Fruit fly (Drosophila melanogaster) whole organism, prepupa: ENCODE results near the gene dally.

Experiments used
- Blimp-1 ChIP-seq: fragments of 200-800 bp; sonication (Bioruptor generic); optimal IDR thresholded peaks from 3 replicates; lab custom pipeline; 2017; ENCODE audit warnings: missing biosample characterization, missing genetic modification characterization, mild to moderate bottlenecking, moderate library complexity, missing genetic modification reagents
- CG10631 ChIP-seq: fragments of 200-800 bp; sonication (Bioruptor generic); optimal IDR thresholded peaks from 2 replicates; lab custom pipeline; 2016; ENCODE audit warnings: missing biosample characterization, missing genetic modification characterization
- CG10669 ChIP-seq: fragments of 200-800 bp; sonication (Bioruptor generic); optimal IDR thresholded peaks from 3 replicates; lab custom pipeline; 2018; ENCODE audit warnings: missing biosample characterization, mild to moderate bottlenecking, missing genetic modification characterization, moderate library complexity
- CG11762 ChIP-seq: fragments of 200-800 bp; sonication (Bioruptor generic); optimal IDR thresholded peaks from 3 replicates; lab custom pipeline; 2016; ENCODE audit warnings: missing biosample characterization, missing genetic modification characterization; ENCODE audit not compliant: insufficient read depth
- CG15336 ChIP-seq: fragments of 200-800 bp; sonication (Bioruptor generic); IDR thresholded peaks from 2 replicates; pipeline ENCODE4 v1.3.6; 2022; ENCODE audit warnings: missing biosample characterization, missing genetic modification characterization
- CG1621 ChIP-seq: fragments of 200-800 bp; sonication (Bioruptor generic); optimal IDR thresholded peaks from 3 replicates; lab custom pipeline; 2018; ENCODE audit warnings: missing biosample characterization, mild to moderate bottlenecking, missing genetic modification characterization
- CG3032 ChIP-seq: fragments of 200-800 bp; optimal IDR thresholded peaks from 2 replicates; lab custom pipeline; 2019; ENCODE audit warnings: missing biosample characterization, mild to moderate bottlenecking, missing genetic modification characterization, moderate library complexity
- CG31627 ChIP-seq: fragments of 200-800 bp; sonication (Bioruptor generic); optimal IDR thresholded peaks from 3 replicates; lab custom pipeline; 2016; ENCODE audit warnings: missing biosample characterization, missing genetic modification characterization
- CG32006 ChIP-seq: fragments of 200-800 bp; sonication (Bioruptor generic); optimal IDR thresholded peaks from 3 replicates; lab custom pipeline; 2017; ENCODE audit warnings: missing biosample characterization, mild to moderate bottlenecking, missing genetic modification characterization
- CG34406 ChIP-seq: fragments of 200-800 bp; sonication (Bioruptor generic); optimal IDR thresholded peaks from 3 replicates; lab custom pipeline; 2016; ENCODE audit warnings: missing biosample characterization, missing genetic modification characterization
- CG3919 ChIP-seq: fragments of 200-800 bp; sonication (Bioruptor generic); optimal IDR thresholded peaks from 3 replicates; lab custom pipeline; 2016; ENCODE audit warnings: missing biosample characterization, missing genetic modification characterization
- CG6163 ChIP-seq: fragments of 200-800 bp; sonication (Bioruptor generic); IDR thresholded peaks from 3 replicates; pipeline ENCODE4 v1.3.6; 2022; ENCODE audit warnings: missing biosample characterization, missing genetic modification characterization
- CG6808 ChIP-seq: fragments of 200-800 bp; sonication (Bioruptor generic); optimal IDR thresholded peaks from 3 replicates; lab custom pipeline; 2017; ENCODE audit warnings: missing biosample characterization, missing genetic modification characterization, mild to moderate bottlenecking, moderate library complexity, missing genetic modification reagents
- CG7368 ChIP-seq: fragments of 200-800 bp; sonication (Bioruptor generic); optimal IDR thresholded peaks from 3 replicates; lab custom pipeline; 2016; ENCODE audit warnings: missing biosample characterization, missing genetic modification characterization
- CG8119 ChIP-seq: fragments of 200-800 bp; sonication (Bioruptor generic); IDR thresholded peaks from 3 replicates; pipeline ENCODE4 v1.3.6; 2022; ENCODE audit warnings: missing biosample characterization, missing genetic modification characterization
- CG8319 ChIP-seq: fragments of 200-800 bp; sonication (Bioruptor generic); optimal IDR thresholded peaks from 3 replicates; lab custom pipeline; 2016; ENCODE audit warnings: missing biosample characterization, missing genetic modification characterization
- Eip78C ChIP-seq: fragments of 200-800 bp; sonication (Bioruptor generic); peaks from one replicate; lab custom pipeline; 2016; ENCODE audit warnings: missing biosample characterization, missing genetic modification characterization
- Eip93F ChIP-seq: fragments of 200-800 bp; sonication (Bioruptor generic); optimal IDR thresholded peaks from 2 replicates; lab custom pipeline; 2016; ENCODE audit warnings: missing biosample characterization, mild to moderate bottlenecking, missing genetic modification characterization
- Ets21C ChIP-seq: fragments of 200-800 bp; sonication (Bioruptor generic); optimal IDR thresholded peaks from 3 replicates; lab custom pipeline; 2016; ENCODE audit warnings: missing biosample characterization, missing genetic modification characterization
- Ets96B ChIP-seq: fragments of 200-800 bp; optimal IDR thresholded peaks from 2 replicates; lab custom pipeline; 2019; ENCODE audit warnings: missing biosample characterization, mild to moderate bottlenecking, missing genetic modification characterization, moderate library complexity
- Hr38 ChIP-seq: sonication (Bioruptor generic); optimal IDR thresholded peaks from 2 replicates; lab custom pipeline; 2016; ENCODE audit warnings: missing biosample characterization, missing genetic modification characterization
- Hr39 ChIP-seq: fragments of 200-800 bp; sonication (Bioruptor generic); optimal IDR thresholded peaks from 2 replicates; lab custom pipeline; 2016; ENCODE audit warnings: missing biosample characterization, missing genetic modification characterization
- Lpt ChIP-seq: fragments of 200-800 bp; sonication (Bioruptor generic); optimal IDR thresholded peaks from 3 replicates; lab custom pipeline; 2016; ENCODE audit warnings: missing biosample characterization, missing genetic modification characterization
- Met ChIP-seq: fragments of 200-800 bp; sonication (Bioruptor generic); optimal IDR thresholded peaks from 3 replicates; lab custom pipeline; 2016; ENCODE audit warnings: missing biosample characterization, missing genetic modification characterization
- Smox ChIP-seq: fragments of 200-800 bp; sonication (Bioruptor generic); optimal IDR thresholded peaks from 3 replicates; lab custom pipeline; 2016; ENCODE audit warnings: missing biosample characterization, missing genetic modification characterization
- Sox102F ChIP-seq: fragments of 200-800 bp; sonication (Bioruptor generic); optimal IDR thresholded peaks from 2 replicates; lab custom pipeline; 2016; ENCODE audit warnings: missing biosample characterization, mild to moderate bottlenecking, missing genetic modification characterization
- Sox15 ChIP-seq: fragments of 200-800 bp; sonication (Bioruptor generic); optimal IDR thresholded peaks from 3 replicates; lab custom pipeline; 2016; ENCODE audit warnings: missing biosample characterization, missing genetic modification characterization
- achi ChIP-seq: fragments of 200-800 bp; sonication (Bioruptor generic); optimal IDR thresholded peaks from 3 replicates; lab custom pipeline; 2016; ENCODE audit warnings: missing biosample characterization, missing genetic modification characterization
- acj6 ChIP-seq: fragments of 200-800 bp; sonication (Bioruptor generic); optimal IDR thresholded peaks from 3 replicates; lab custom pipeline; 2016; ENCODE audit warnings: missing biosample characterization, missing genetic modification characterization
- cyc ChIP-seq: fragments of 200-800 bp; sonication (Bioruptor generic); optimal IDR thresholded peaks from 3 replicates; lab custom pipeline; 2016; ENCODE audit warnings: missing biosample characterization, missing genetic modification characterization
- dac ChIP-seq: fragments of 200-800 bp; sonication (Bioruptor generic); optimal IDR thresholded peaks from 2 replicates; lab custom pipeline; 2017; ENCODE audit warnings: missing biosample characterization, mild to moderate bottlenecking, missing genetic modification characterization
- dsx ChIP-seq: fragments of 200-800 bp; optimal IDR thresholded peaks from 3 replicates; lab custom pipeline; 2019; ENCODE audit warnings: missing biosample characterization, mild to moderate bottlenecking, missing genetic modification characterization, moderate library complexity; ENCODE audit not compliant: poor library complexity, severe bottlenecking
- eg ChIP-seq: fragments of 200-800 bp; sonication (Bioruptor generic); IDR thresholded peaks from 3 replicates; pipeline ENCODE4 v1.3.6; 2022; ENCODE audit warnings: missing biosample characterization, missing genetic modification characterization
- esn ChIP-seq: fragments of 200-800 bp; sonication (Bioruptor generic); optimal IDR thresholded peaks from 2 replicates; lab custom pipeline; 2016; ENCODE audit warnings: missing biosample characterization, mild to moderate bottlenecking, missing genetic modification characterization, moderate library complexity
- fd59A ChIP-seq: fragments of 200-800 bp; sonication (Bioruptor generic); optimal IDR thresholded peaks from 2 replicates; lab custom pipeline; 2017; ENCODE audit warnings: missing biosample characterization, mild to moderate bottlenecking, missing genetic modification characterization, missing genetic modification reagents
- fd85E ChIP-seq: fragments of 200-800 bp; sonication (Bioruptor generic); optimal IDR thresholded peaks from 3 replicates; lab custom pipeline; 2016; ENCODE audit warnings: missing biosample characterization, missing genetic modification characterization
- net ChIP-seq: fragments of 200-800 bp; sonication (Bioruptor generic); optimal IDR thresholded peaks from 3 replicates; lab custom pipeline; 2016; ENCODE audit warnings: missing biosample characterization, missing genetic modification characterization
- pdm3 ChIP-seq: fragments of 200-800 bp; sonication (Bioruptor generic); optimal IDR thresholded peaks from 3 replicates; lab custom pipeline; 2016; ENCODE audit warnings: missing biosample characterization, missing genetic modification characterization
- salr ChIP-seq, 2 experiments: fragments of 200-800 bp; sonication (Bioruptor generic); optimal IDR thresholded peaks; 3 replicates each; lab custom pipeline; 2016 to 2018; ENCODE audit warnings: missing biosample characterization in 2 of 2, missing genetic modification characterization in 2 of 2, mild to moderate bottlenecking in 1 of 2
- spab ChIP-seq: fragments of 200-800 bp; sonication (Bioruptor generic); optimal IDR thresholded peaks from 2 replicates; lab custom pipeline; 2017; ENCODE audit warnings: missing biosample characterization, mild to moderate bottlenecking, missing genetic modification characterization, missing genetic modification reagents
- ss ChIP-seq, 2 experiments: fragments of 200-800 bp; sonication (Bioruptor generic); optimal IDR thresholded peaks; 2 replicates in 1 of 2; 3 replicates in 1 of 2; lab custom pipeline; 2017 to 2018; ENCODE audit warnings: mild to moderate bottlenecking in 2 of 2, missing biosample characterization in 2 of 2, missing genetic modification characterization in 2 of 2, moderate library complexity in 1 of 2
- svp ChIP-seq: fragments of 200-800 bp; sonication (Bioruptor generic); peaks from one replicate; lab custom pipeline; 2016; ENCODE audit warnings: missing biosample characterization, missing genetic modification characterization
- topi ChIP-seq: fragments of 200-800 bp; sonication (Bioruptor generic); optimal IDR thresholded peaks from 3 replicates; lab custom pipeline; 2016; ENCODE audit warnings: missing biosample characterization, missing genetic modification characterization

The dally gene

DNA sequence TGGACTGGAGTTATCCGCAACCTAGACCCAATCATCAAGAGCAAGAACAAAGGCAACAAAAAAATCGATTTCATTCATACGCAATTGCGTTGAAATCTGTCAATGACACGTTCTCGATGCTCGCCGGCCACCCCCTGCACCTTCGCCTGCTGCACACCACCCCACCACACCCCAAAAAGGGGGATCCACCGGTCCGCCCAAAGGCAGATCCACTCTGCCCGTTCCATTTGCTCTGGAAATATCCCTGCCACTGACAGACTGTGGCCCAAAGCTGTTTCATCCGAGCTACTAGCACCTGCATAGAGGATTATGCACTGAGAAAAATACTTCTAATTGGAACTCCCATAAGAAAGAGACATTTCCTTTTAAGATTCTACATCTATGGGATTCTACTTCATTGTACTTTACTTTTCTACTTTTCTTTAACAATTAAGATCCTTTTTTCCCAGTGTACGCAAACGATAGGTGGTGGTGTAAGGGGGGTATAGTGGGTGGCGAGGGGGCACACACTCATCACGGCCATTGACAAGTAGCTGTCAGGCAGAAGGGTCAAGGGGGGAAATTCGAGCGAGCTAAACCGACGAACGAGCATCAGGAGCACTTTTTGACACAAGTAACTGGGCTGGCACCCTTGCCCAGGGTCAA is 3.5 kb upstream of the dally start (continued):
- no peak for TF ChIP-seq Hr38 (GFP tag; lab: Kevin White, UChicago)
- no peak for TF ChIP-seq dac (GFP tag; lab: Kevin White, UChicago)
- TF ChIP-seq CG6808 (GFP tag; lab: Kevin White, UChicago), result peak; percentile 78
- peak; percentile 84 for TF ChIP-seq CG3032
- TF ChIP-seq Hr39 (GFP tag; lab: Kevin White, UChicago), result peak; percentile 73
- peak; percentile 78 for TF ChIP-seq Ets96B
- TF ChIP-seq Eip78C (GFP tag; lab: Kevin White, UChicago), result peak; percentile 87
- TF ChIP-seq CG7368 (GFP tag; lab: Kevin White, UChicago), result peak; percentile 38
- peak; percentile 84 for TF ChIP-seq fd59A
- TF ChIP-seq Eip93F (GFP tag; lab: Kevin White, UChicago), result no peak
- peak; percentile 50 for TF ChIP-seq Sox102F (GFP tag; lab: Kevin White, UChicago)
- peak; percentile 66 for TF ChIP-seq CG10631 (GFP tag; lab: Kevin White, UChicago)
- peak; percentile 71 for TF ChIP-seq eg

- TF ChIP-seq esn (GFP tag; lab: Kevin White, UChicago), result no peak
- TF ChIP-seq CG3919 (GFP tag; lab: Kevin White, UChicago), result peak; percentile 22
- TF ChIP-seq Blimp-1 (GFP tag; lab: Kevin White, UChicago), result peak; percentile 1
- peak; percentile 12 for TF ChIP-seq CG31627 (GFP tag; lab: Kevin White, UChicago)
- TF ChIP-seq net (GFP tag; lab: Kevin White, UChicago), result no peak
- 0 out of 3 replicates have a peak, but pooled peaks have one; percentile 7 for TF ChIP-seq CG6163 (GFP tag; lab: Robert Waterston, UW)
- TF ChIP-seq cyc (GFP tag; lab: Kevin White, UChicago), result no peak
- no peak for TF ChIP-seq Ets96B
- TF ChIP-seq CG8319 (GFP tag; lab: Kevin White, UChicago), result no peak
- no peak for TF ChIP-seq salr (GFP tag; optimal IDR thresholded peaks at IDR 0.05; lab: Kevin White, UChicago)
- no peak for TF ChIP-seq achi (GFP tag; lab: Kevin White, UChicago)
- no peak for TF ChIP-seq Sox15 (GFP tag; lab: Kevin White, UChicago)
- TF ChIP-seq fd59A, result no peak
- no peak for TF ChIP-seq Smox
- TF ChIP-seq svp (GFP tag; lab: Kevin White, UChicago), result peak; percentile 58
- TF ChIP-seq spab (GFP tag; lab: Kevin White, UChicago), result peak; percentile 22
- TF ChIP-seq Eip78C (GFP tag; lab: Kevin White, UChicago), result peak; percentile 6
- TF ChIP-seq CG11762 (GFP tag; lab: Kevin White, UChicago), result peak; percentile 12
- TF ChIP-seq CG10669 (GFP tag; lab: Kevin White, UChicago), result no peak
- TF ChIP-seq pdm3 (GFP tag; lab: Kevin White, UChicago), result no peak
- TF ChIP-seq CG32006 (GFP tag; lab: Kevin White, UChicago), result no peak
- no peak for TF ChIP-seq CG15336
- peak; percentile 33 for TF ChIP-seq Hr39 (GFP tag; lab: Kevin White, UChicago)
- TF ChIP-seq Lpt (GFP tag; lab: Kevin White, UChicago), result no peak
These were observed 2.8 kb upstream of the dally start for dm6 chr3L:8824403-8825029.

DNA sequence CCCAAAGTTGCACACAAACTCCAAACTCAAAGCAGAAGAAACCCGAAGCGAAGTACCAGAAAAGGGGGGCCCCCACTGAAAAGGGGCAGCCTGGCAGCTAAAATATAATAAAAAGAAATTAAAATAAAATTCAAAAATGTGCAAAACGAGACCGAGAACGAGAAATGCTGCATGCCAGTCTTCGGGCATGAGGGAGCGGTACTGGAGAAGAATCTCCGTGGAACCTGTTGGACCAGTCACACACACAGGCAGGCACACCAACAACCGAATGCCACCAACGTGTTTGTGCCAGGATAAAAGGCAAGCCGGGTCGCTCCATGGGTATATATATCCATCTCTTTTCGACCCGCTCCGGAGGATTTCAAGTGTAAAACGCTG is 2.3 kb upstream of the dally start:
- TF ChIP-seq CG1621 (tag; lab: Kevin White, UChicago) (peak; percentile 68), CG8119 (GFP tag; lab: Robert Waterston, UW) (0 out of 3 replicates have a peak, but pooled peaks have one; percentile 27), CG32006 (GFP tag; lab: Kevin White, UChicago) (no peak), CG6808 (GFP tag; lab: Kevin White, UChicago) (peak; percentile 52), Met (no peak), achi (GFP tag; lab: Kevin White, UChicago) (no peak), esn (GFP tag; lab: Kevin White, UChicago) (no peak), CG11762 (GFP tag; lab: Kevin White, UChicago) (no peak), Ets96B (peak; percentile 29), ss (GFP tag; optimal IDR thresholded peaks at IDR 0.05; lab: Kevin White, UChicago) (peak; percentile 54 to 58), Hr38 (GFP tag; lab: Kevin White, UChicago) (no peak), Sox102F (GFP tag; lab: Kevin White, UChicago) (no peak), Ets21C (GFP tag; lab: Kevin White, UChicago) (no peak), pdm3 (GFP tag; lab: Kevin White, UChicago) (no peak), acj6 (GFP tag; lab: Kevin White, UChicago) (no peak), Eip93F (GFP tag; lab: Kevin White, UChicago) (no peak), CG8319 (GFP tag; lab: Kevin White, UChicago) (no peak), CG3032 (no peak), CG34406 (no peak), CG31627 (GFP tag; lab: Kevin White, UChicago) (no peak), dsx (GFP tag; lab: Kevin White, UChicago) (peak; percentile 34), Hr39 (GFP tag; lab: Kevin White, UChicago) (no peak), topi (GFP tag; lab: Kevin White, UChicago) (no peak), CG7368 (GFP tag; lab: Kevin White, UChicago) (no peak), fd85E (GFP tag; lab: Kevin White, UChicago) (no peak), Blimp-1 (GFP tag; lab: Kevin White, UChicago) (no peak), dac (GFP tag; lab: Kevin White, UChicago) (no peak), CG3919 (GFP tag; lab: Kevin White, UChicago) (no peak)
